Worm (Caenorhabditis elegans): Measurements from ENCODE around the gene ntp-1.

DNA sequence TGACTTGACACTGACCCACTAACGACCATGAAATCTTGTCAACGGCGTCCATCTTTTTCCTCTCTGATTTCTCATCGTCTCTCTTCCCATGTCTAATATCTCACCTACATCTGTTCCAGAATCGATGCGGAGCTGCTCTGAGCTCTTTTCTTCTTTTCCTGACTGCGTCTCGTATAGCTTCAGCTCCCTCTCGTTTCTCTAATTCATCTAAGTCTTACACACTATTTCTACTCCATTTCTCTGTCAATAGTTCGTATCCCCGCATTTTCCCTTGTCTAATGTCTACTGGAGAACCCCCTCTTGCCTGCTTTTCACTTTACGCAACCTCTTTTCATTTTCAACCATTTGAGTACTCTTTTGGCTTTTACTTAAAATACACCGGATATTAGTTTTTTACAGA lies 23.2 kb upstream of the ntp-1 start, which contains the start of gene ric-3:
- TF ChIP-seq pag-3 (tag; optimal IDR thresholded peaks at IDR 0.05; ENCODE audit: borderline replicate concordance, insufficient read depth): no peak
- TF ChIP-seq grh-1 (GFP tag; IDR thresholded peaks at IDR 0.05): no peak
- peak; percentile 23 for TF ChIP-seq zag-1 (tag; optimal IDR thresholded peaks at IDR 0.05)
- peak; percentile 77 for TF ChIP-seq blmp-1 (tag; optimal IDR thresholded peaks at IDR 0.05)
- no peak for TF ChIP-seq sup-37 (GFP tag; optimal IDR thresholded peaks at IDR 0.05)
- no peak for TF ChIP-seq ztf-11 (tag; optimal IDR thresholded peaks at IDR 0.05)
- TF ChIP-seq mef-2 (tag; optimal IDR thresholded peaks at IDR 0.05): peak; percentile 22
- TF ChIP-seq ceh-88 (GFP tag; IDR thresholded peaks at IDR 0.05): no peak
- TF ChIP-seq elt-3 (tag; optimal IDR thresholded peaks at IDR 0.05): no peak
- peak; percentile 23 for TF ChIP-seq snpc-4 (tag; optimal IDR thresholded peaks at IDR 0.05)
- TF ChIP-seq tlp-1 (tag; optimal IDR thresholded peaks at IDR 0.05): no peak
- peak; percentile 84 for TF ChIP-seq mep-1 (tag; optimal IDR thresholded peaks at IDR 0.05)
- peak; percentile 19 for TF ChIP-seq skn-1 (tag; optimal IDR thresholded peaks at IDR 0.05)
- no peak for TF ChIP-seq ama-1 (optimal IDR thresholded peaks at IDR 0.05)
